Fruit fly (Drosophila melanogaster) whole organism, wandering third instar larva: ENCODE measurements around the gene Vm26Ab.

Source experiments
- CG32264 ChIP-seq: fragments of 200-800 bp; sonication (Bioruptor generic); optimal IDR thresholded peaks from 2 replicates; lab custom pipeline; 2016; ENCODE audit warnings: missing biosample characterization, missing genetic modification characterization
- CG9705 ChIP-seq: fragments of 200-800 bp; sonication (Bioruptor generic); optimal IDR thresholded peaks from 2 replicates; lab custom pipeline; 2018; ENCODE audit warnings: missing biosample characterization, mild to moderate bottlenecking, missing genetic modification characterization
- CrebA ChIP-seq: fragments of 200-800 bp; sonication (Bioruptor generic); optimal IDR thresholded peaks from 2 replicates; lab custom pipeline; 2016; ENCODE audit warnings: missing biosample characterization, mild to moderate bottlenecking, missing genetic modification characterization, borderline replicate concordance
- GATAd ChIP-seq: sonication (Bioruptor generic); optimal IDR thresholded peaks from 2 replicates; lab custom pipeline; 2016; ENCODE audit warnings: missing biosample characterization, missing genetic modification characterization
- HLH106 ChIP-seq: fragments of 200-800 bp; optimal IDR thresholded peaks from 3 replicates; lab custom pipeline; 2019; ENCODE audit warnings: missing biosample characterization, mild to moderate bottlenecking, missing genetic modification characterization, moderate library complexity
- Hnf4 ChIP-seq: fragments of 200-800 bp; sonication (Bioruptor generic); optimal IDR thresholded peaks from 2 replicates; lab custom pipeline; 2016; ENCODE audit warnings: missing biosample characterization, mild to moderate bottlenecking, missing genetic modification characterization
- Hr83 ChIP-seq: fragments of 200-300 bp; sonication (Bioruptor generic); optimal IDR thresholded peaks from 2 replicates; lab custom pipeline; 2016; ENCODE audit warnings: missing biosample characterization, mild to moderate bottlenecking, missing genetic modification characterization, moderate library complexity; ENCODE audit not compliant: poor library complexity, severe bottlenecking
- Jra ChIP-seq: sonication (Bioruptor generic); optimal IDR thresholded peaks from 2 replicates; lab custom pipeline; 2016; ENCODE audit warnings: missing biosample characterization, missing genetic modification characterization
- Mio ChIP-seq: sonication (Bioruptor generic); optimal IDR thresholded peaks from 2 replicates; lab custom pipeline; 2016; ENCODE audit warnings: missing biosample characterization, missing genetic modification characterization
- Myc ChIP-seq: fragments of >200 bp; optimal IDR thresholded peaks from 2 replicates; lab custom pipeline; 2017
- N ChIP-seq: fragments of >200 bp; optimal IDR thresholded peaks from 2 replicates; lab custom pipeline; 2018; ENCODE audit warnings: missing biosample characterization, missing external identifiers, missing genetic modification characterization
- OdsH ChIP-seq: fragments of 200-800 bp; sonication (Bioruptor generic); optimal IDR thresholded peaks from 2 replicates; lab custom pipeline; 2016; ENCODE audit warnings: missing biosample characterization, mild to moderate bottlenecking, missing genetic modification characterization
- Rel ChIP-seq, 2 experiments: fragments of 200-800 bp; sonication (Bioruptor generic) in 1 of 2; optimal IDR thresholded peaks; 2 replicates in 1 of 2; 3 replicates in 1 of 2; lab custom pipeline; 2016 to 2019; ENCODE audit warnings: mild to moderate bottlenecking in 2 of 2, missing biosample characterization in 2 of 2, missing genetic modification characterization in 2 of 2, moderate library complexity in 1 of 2
- Sp1 ChIP-seq: fragments of 200-800 bp; sonication (Bioruptor generic); optimal IDR thresholded peaks from 3 replicates; lab custom pipeline; 2019; ENCODE audit warnings: missing biosample characterization, mild to moderate bottlenecking, missing genetic modification characterization, moderate library complexity
- Vsx2 ChIP-seq: fragments of 200-300, 225-300 bp; sonication (Bioruptor generic); optimal IDR thresholded peaks from 2 replicates; lab custom pipeline; 2018; ENCODE audit warnings: missing biosample characterization, missing genetic modification characterization; ENCODE audit not compliant: partially characterized antibody
- br ChIP-seq: fragments of 200-800 bp; sonication (Bioruptor generic); optimal IDR thresholded peaks from 2 replicates; lab custom pipeline; 2016; ENCODE audit warnings: missing biosample characterization, missing genetic modification characterization
- brk ChIP-seq: fragments of 200-800 bp; sonication (Bioruptor generic); optimal IDR thresholded peaks from 2 replicates; lab custom pipeline; 2016; ENCODE audit warnings: missing biosample characterization, mild to moderate bottlenecking, missing genetic modification characterization
- dl ChIP-seq, 2 experiments: fragments of 175-275, 200-275 bp in 1 of 2; fragments of 200-275 bp in 1 of 2; sonication (Bioruptor generic); optimal IDR thresholded peaks; lab custom pipeline; 2018; ENCODE audit warnings: mild to moderate bottlenecking in 2 of 2, missing biosample characterization in 2 of 2, missing genetic modification characterization in 2 of 2, moderate library complexity in 2 of 2; ENCODE audit not compliant: partially characterized antibody in 2 of 2, insufficient read depth in 1 of 2
- dmrt93B ChIP-seq: fragments of 200-800 bp; sonication (Bioruptor generic); optimal IDR thresholded peaks from 2 replicates; lab custom pipeline; 2018; ENCODE audit warnings: missing biosample characterization, mild to moderate bottlenecking, missing genetic modification characterization
- dsf ChIP-seq: sonication (Bioruptor generic); optimal IDR thresholded peaks from 2 replicates; lab custom pipeline; 2016; ENCODE audit warnings: missing biosample characterization, missing genetic modification characterization, borderline replicate concordance
- ey ChIP-seq: fragments of 200-800 bp; sonication (Bioruptor generic); optimal IDR thresholded peaks from 2 replicates; lab custom pipeline; 2016; ENCODE audit warnings: missing biosample characterization, missing genetic modification characterization
- fru ChIP-seq: fragments of 200-800 bp; sonication (Bioruptor generic); optimal IDR thresholded peaks from 3 replicates; lab custom pipeline; 2016; ENCODE audit warnings: missing biosample characterization, mild to moderate bottlenecking, missing genetic modification characterization
- h ChIP-seq: fragments of 200-800 bp; sonication (Bioruptor generic); optimal IDR thresholded peaks from 3 replicates; lab custom pipeline; 2016; ENCODE audit warnings: missing biosample characterization, mild to moderate bottlenecking, missing genetic modification characterization
- lola ChIP-seq: fragments of >200 bp; optimal IDR thresholded peaks from 2 replicates; lab custom pipeline; 2017; ENCODE audit warnings: missing biosample characterization, missing genetic modification characterization
- pan ChIP-seq: fragments of >200 bp; optimal IDR thresholded peaks from 2 replicates; lab custom pipeline; 2017
- psq ChIP-seq: fragments of 200-800 bp; sonication (Bioruptor generic); optimal IDR thresholded peaks from 3 replicates; lab custom pipeline; 2017; ENCODE audit warnings: missing biosample characterization, mild to moderate bottlenecking, missing genetic modification characterization, moderate library complexity
- rgr ChIP-seq: fragments of 200-800 bp; sonication (Bioruptor generic); optimal IDR thresholded peaks from 3 replicates; lab custom pipeline; 2016; ENCODE audit warnings: missing biosample characterization, mild to moderate bottlenecking, missing genetic modification characterization
- sv ChIP-seq: fragments of 200-800 bp; sonication (Bioruptor generic); optimal IDR thresholded peaks from 3 replicates; lab custom pipeline; 2016; ENCODE audit warnings: missing biosample characterization, missing genetic modification characterization
- usp ChIP-seq: fragments of >200 bp; optimal IDR thresholded peaks from 2 replicates; lab custom pipeline; 2017; ENCODE audit warnings: missing biosample characterization, missing genetic modification characterization
- woc ChIP-seq: sonication (Bioruptor generic); optimal IDR thresholded peaks from 2 replicates; lab custom pipeline; 2016; ENCODE audit warnings: missing biosample characterization, mild to moderate bottlenecking, missing genetic modification characterization

The Vm26Ab gene

dm6 chr2L:5967702-5968616 lies 11.2 kb downstream of the Vm26Ab start, which contains the start of the genes CG13992 and Ucp4C:
Gene CG13992 (minus strand): TSS chr2L:5967752.
Gene Ucp4C (plus strand): TSS chr2L:5968566.
- no peak for TF ChIP-seq OdsH (GFP tag; lab: Kevin White, UChicago)

- TF ChIP-seq HLH106 (tag; lab: Kevin White, UChicago) (no peak), Rel (GFP tag; optimal IDR thresholded peaks at IDR 0.05; lab: Kevin White, UChicago) (no peak), Rel (tag; optimal IDR thresholded peaks at IDR 0.05; lab: Kevin White, UChicago) (no peak), dsf (GFP tag; lab: Kevin White, UChicago) (no peak), Mio (no peak), Hnf4 (GFP tag; lab: Kevin White, UChicago) (no peak), sv (GFP tag; lab: Kevin White, UChicago) (no peak), Hr83 (no peak), Vsx2 (GFP tag; lab: Kevin White, UChicago) (no peak), usp (no peak), Sp1 (GFP tag; lab: Kevin White, UChicago) (no peak), CG32264 (GFP tag; lab: Kevin White, UChicago) (no peak), psq (GFP tag; lab: Kevin White, UChicago) (no peak), CG9705 (GFP tag; lab: Kevin White, UChicago) (no peak), N (GFP tag; lab: Kevin White, UChicago) (no peak), dl (GFP tag; optimal IDR thresholded peaks at IDR 0.05; lab: Kevin White, UChicago; ENCODE audit: insufficient read depth in 1 of 2, partially characterized antibody in 2 of 2) (no peak), ey (GFP tag; lab: Kevin White, UChicago) (no peak)
Observed at dm6 chr2L:5969559-5969958, 12.8 kb downstream of the Vm26Ab start, which contains the start of gene Ucp4B. Gene Ucp4B (plus strand): TSS chr2L:5969859.

- TF ChIP-seq Jra (GFP tag; lab: Kevin White, UChicago) (no peak), lola (GFP tag; lab: Kevin White, UChicago) (no peak), pan (lab: Kevin White, UChicago) (no peak), br (GFP tag; lab: Kevin White, UChicago) (no peak), OdsH (GFP tag; lab: Kevin White, UChicago) (no peak), ey (GFP tag; lab: Kevin White, UChicago) (no peak), Mio (no peak), rgr (GFP tag; lab: Kevin White, UChicago) (no peak), dsf (GFP tag; lab: Kevin White, UChicago) (no peak), CG9705 (GFP tag; lab: Kevin White, UChicago) (no peak), Rel (GFP tag; optimal IDR thresholded peaks at IDR 0.05; lab: Kevin White, UChicago) (no peak), Rel (tag; optimal IDR thresholded peaks at IDR 0.05; lab: Kevin White, UChicago) (peak; percentile 33), fru (GFP tag; lab: Kevin White, UChicago) (no peak), CG32264 (GFP tag; lab: Kevin White, UChicago) (no peak), HLH106 (tag; lab: Kevin White, UChicago) (no peak), brk (GFP tag; lab: Kevin White, UChicago) (peak; percentile 51), h (GFP tag; lab: Kevin White, UChicago) (peak; percentile 39), sv (GFP tag; lab: Kevin White, UChicago) (no peak), usp (no peak), woc (no peak)
Observed at dm6 chr2L:5971093-5971808, 14.4 kb downstream of the Vm26Ab start.

- TF ChIP-seq dmrt93B (GFP tag; lab: Kevin White, UChicago) (peak; percentile 17), dsf (GFP tag; lab: Kevin White, UChicago) (peak; percentile 31), CG32264 (GFP tag; lab: Kevin White, UChicago) (peak; percentile 46), h (GFP tag; lab: Kevin White, UChicago) (peak; percentile 80), rgr (GFP tag; lab: Kevin White, UChicago) (peak; percentile 68), woc (peak; percentile 62), CG9705 (GFP tag; lab: Kevin White, UChicago) (no peak), fru (GFP tag; lab: Kevin White, UChicago) (peak; percentile 61), CrebA (GFP tag; lab: Kevin White, UChicago) (peak; percentile 54), OdsH (GFP tag; lab: Kevin White, UChicago) (peak; percentile 65), sv (GFP tag; lab: Kevin White, UChicago) (peak; percentile 9), GATAd (GFP tag; lab: Kevin White, UChicago) (no peak), pan (lab: Kevin White, UChicago) (no peak), Sp1 (GFP tag; lab: Kevin White, UChicago) (peak; percentile 59), Jra (GFP tag; lab: Kevin White, UChicago) (peak; percentile 39), Hnf4 (GFP tag; lab: Kevin White, UChicago) (peak; percentile 60), ey (GFP tag; lab: Kevin White, UChicago) (peak; percentile 67), Myc (lab: Kevin White, UChicago) (no peak), br (GFP tag; lab: Kevin White, UChicago) (peak; percentile 73), Mio (no peak), HLH106 (tag; lab: Kevin White, UChicago) (peak; percentile 60), psq (GFP tag; lab: Kevin White, UChicago) (peak; percentile 58), dl (GFP tag; optimal IDR thresholded peaks at IDR 0.05; lab: Kevin White, UChicago; ENCODE audit: insufficient read depth in 1 of 2, partially characterized antibody in 2 of 2) (no peak)
- TF ChIP-seq, all 38 proteins: peak for 17
Observed at dm6 chr2L:5972005-5972404, 15.2 kb downstream of the Vm26Ab start.
